Fruit fly (Drosophila melanogaster): ENCODE data around the gene Sry-delta.
A peak's percentile ranks its signal among the peaks of the same experiment; 100 is the strongest.

The Sry-delta gene

dm6 chr3R:30061154-30061482 is 18.0 kb downstream of the Sry-delta start (continued):
- peak; percentile 92 for TF ChIP-seq CG14014 (GFP tag; IDR thresholded peaks at IDR 0.05)
- no peak for TF ChIP-seq Bgb (GFP tag; IDR thresholded peaks at IDR 0.05; ENCODE audit: partially characterized antibody)
- no peak for TF ChIP-seq CG1832 (GFP tag; optimal IDR thresholded peaks at IDR 0.05)
- TF ChIP-seq tup (GFP tag; optimal IDR thresholded peaks at IDR 0.05), result peak; percentile 71
- TF ChIP-seq sim (GFP tag; IDR thresholded peaks at IDR 0.05), result peak; percentile 72; the same call in 1 of the 2 replicates
- TF ChIP-seq CG6854 (GFP tag; optimal IDR thresholded peaks at IDR 0.05), result peak; percentile 86
- no peak for TF ChIP-seq CG15479 (GFP tag; optimal IDR thresholded peaks at IDR 0.05)
- no peak for TF ChIP-seq fu2 (GFP tag; optimal IDR thresholded peaks at IDR 0.05)
- peak; percentile 36 for TF ChIP-seq HmgZ (tag; optimal IDR thresholded peaks at IDR 0.05)
- TF ChIP-seq CkIIα-i1 (GFP tag; IDR thresholded peaks at IDR 0.05), result no peak
- TF ChIP-seq NFAT (GFP tag; IDR thresholded peaks at IDR 0.05), result peak; percentile 74
- peak; percentile 78 for TF ChIP-seq CG7357 (GFP tag; IDR thresholded peaks at IDR 0.05)
- TF ChIP-seq vvl (GFP tag; IDR thresholded peaks at IDR 0.05), result peak; percentile 95
- TF ChIP-seq CG11560 (tag; IDR thresholded peaks at IDR 0.05), result 0 out of 3 replicates have a peak, but pooled peaks have one; percentile 23
- TF ChIP-seq HLH3B (GFP tag; IDR thresholded peaks at IDR 0.05), result peak; percentile 96
- peak; percentile 89 for TF ChIP-seq pnt (GFP tag; optimal IDR thresholded peaks at IDR 0.05)
- peak; percentile 62 for TF ChIP-seq Dip3 (GFP tag; optimal IDR thresholded peaks at IDR 0.05)
- peak; percentile 84 for TF ChIP-seq fd64A (GFP tag; optimal IDR thresholded peaks at IDR 0.05)
- peak; percentile 82 for TF ChIP-seq repo (GFP tag; optimal IDR thresholded peaks at IDR 0.05)
- peak; percentile 89 for TF ChIP-seq CG18599 (GFP tag; optimal IDR thresholded peaks at IDR 0.05)
- peak; percentile 94 for TF ChIP-seq Six4 (GFP tag; optimal IDR thresholded peaks at IDR 0.05)
- no peak for TF ChIP-seq sc (optimal IDR thresholded peaks at IDR 0.05)
- peak; percentile 53 for TF ChIP-seq sc (GFP tag; optimal IDR thresholded peaks at IDR 0.05)
- no peak for TF ChIP-seq Tbp (GFP tag; optimal IDR thresholded peaks at IDR 0.05)
- TF ChIP-seq fd96Cb (tag; optimal IDR thresholded peaks at IDR 0.05), result peak; percentile 94
- no peak for TF ChIP-seq Kr (GFP tag; optimal IDR thresholded peaks at IDR 0.05)
- TF ChIP-seq pros (GFP tag; optimal IDR thresholded peaks at IDR 0.05), result peak; percentile 63
- TF ChIP-seq Poxn (GFP tag; IDR thresholded peaks at IDR 0.05), result no peak
- no peak for TF ChIP-seq Sin3A (optimal IDR thresholded peaks at IDR 0.05)
- peak; percentile 83; the same call in 2 of the 3 replicates for TF ChIP-seq sr (GFP tag; IDR thresholded peaks at IDR 0.05)
- peak; percentile 74 for TF ChIP-seq Lim3 (GFP tag; IDR thresholded peaks at IDR 0.05)
- peak; percentile 80 for TF ChIP-seq Abd-B (GFP tag; optimal IDR thresholded peaks at IDR 0.05)
- TF ChIP-seq BEAF-32 (GFP tag; optimal IDR thresholded peaks at IDR 0.05), result no peak
- peak; percentile 57 for TF ChIP-seq CG9215 (GFP tag; IDR thresholded peaks at IDR 0.05)
- TF ChIP-seq unc-4 (GFP tag; IDR thresholded peaks at IDR 0.05; ENCODE audit: partially characterized antibody), result no peak
- TF ChIP-seq cato (GFP tag; optimal IDR thresholded peaks at IDR 0.05; ENCODE audit: borderline replicate concordance), result peak; percentile 5
- TF ChIP-seq chm (GFP tag; IDR thresholded peaks at IDR 0.05), result peak; percentile 94
- peak; percentile 86 for TF ChIP-seq CG6254 (GFP tag; optimal IDR thresholded peaks at IDR 0.05)
- TF ChIP-seq her (GFP tag; optimal IDR thresholded peaks at IDR 0.05), result peak; percentile 78
- no peak for TF ChIP-seq Hey (tag; optimal IDR thresholded peaks at IDR 0.05)
- TF ChIP-seq CG34422 (GFP tag; IDR thresholded peaks at IDR 0.05), result peak; percentile 95
- TF ChIP-seq CG4617 (GFP tag; optimal IDR thresholded peaks at IDR 0.05; ENCODE audit: borderline replicate concordance), result peak; percentile 24
- no peak for TF ChIP-seq schlank (tag; optimal IDR thresholded peaks at IDR 0.05)
- peak; percentile 87 for TF ChIP-seq peb (GFP tag; IDR thresholded peaks at IDR 0.05)
- TF ChIP-seq CG8388 (GFP tag; optimal IDR thresholded peaks at IDR 0.05), result peak; percentile 91
- TF ChIP-seq Dref (GFP tag; IDR thresholded peaks at IDR 0.05), result no peak
- TF ChIP-seq nom (GFP tag; optimal IDR thresholded peaks at IDR 0.05), result peak; percentile 78
- peak; percentile 19 for TF ChIP-seq gcm2 (GFP tag; optimal IDR thresholded peaks at IDR 0.05)
- TF ChIP-seq Mad (GFP tag; optimal IDR thresholded peaks at IDR 0.05), result peak; percentile 50
- peak; percentile 1 for TF ChIP-seq gro (GFP tag; optimal IDR thresholded peaks at IDR 0.05)
- TF ChIP-seq CG13424 (tag; optimal IDR thresholded peaks at IDR 0.05), result peak; percentile 79
- peak; percentile 94 for TF ChIP-seq Ptx1 (GFP tag; IDR thresholded peaks at IDR 0.05)
